Fruit fly (Drosophila melanogaster): ENCODE measurements around the gene Nuf2.

The Nuf2 gene

DNA sequence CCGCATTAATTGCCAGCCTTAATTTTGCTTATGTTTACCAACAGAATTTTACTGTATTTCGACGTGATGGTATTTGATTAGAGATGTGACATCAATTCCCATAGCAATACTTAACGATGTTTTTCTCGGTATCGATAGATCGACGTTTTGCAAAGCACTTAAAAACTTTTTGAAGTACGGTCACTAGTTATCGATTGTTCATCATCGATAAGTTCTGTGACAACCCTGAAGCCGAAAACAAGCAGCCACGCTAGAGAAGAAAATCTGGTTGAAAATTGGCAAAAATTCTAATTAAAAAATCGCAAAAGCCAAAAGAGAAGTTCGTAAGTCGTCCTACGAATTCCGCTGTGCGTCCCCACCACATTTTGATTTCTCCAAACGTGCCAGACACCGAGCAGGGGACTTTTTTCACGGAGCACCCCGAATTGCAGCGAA is 33.1 kb downstream of the Nuf2 start, which contains the start of the genes Rab30 and Caper (continued):
- TF ChIP-seq CG8944 (GFP tag; optimal IDR thresholded peaks at IDR 0.05) (peak; percentile 53), CG9876 (GFP tag; optimal IDR thresholded peaks at IDR 0.05) (no peak), CG11085 (GFP tag; IDR thresholded peaks at IDR 0.05) (no peak), E2f2 (GFP tag; IDR thresholded peaks at IDR 0.05) (peak; percentile 55), Hmr (GFP tag; optimal IDR thresholded peaks at IDR 0.05) (no peak), CG14014 (GFP tag; IDR thresholded peaks at IDR 0.05) (peak; percentile 49), gcm (GFP tag; optimal IDR thresholded peaks at IDR 0.05) (peak; percentile 45), CoRest (tag; optimal IDR thresholded peaks at IDR 0.05) (peak; percentile 46), Hsf (GFP tag; optimal IDR thresholded peaks at IDR 0.05) (peak; percentile 60), Dek (tag; optimal IDR thresholded peaks at IDR 0.05) (peak; percentile 3), klu (GFP tag; IDR thresholded peaks at IDR 0.05) (0 out of 2 replicates have a peak, but pooled peaks have one; percentile 28), CG9797 (GFP tag; optimal IDR thresholded peaks at IDR 0.05) (peak; percentile 58), sd (tag; optimal IDR thresholded peaks at IDR 0.05) (peak; percentile 94), zfh2 (GFP tag; optimal IDR thresholded peaks at IDR 0.05) (peak; percentile 77), Bdp1 (GFP tag; optimal IDR thresholded peaks at IDR 0.05) (no peak), Gsc (GFP tag; IDR thresholded peaks at IDR 0.05) (no peak), dm (GFP tag; optimal IDR thresholded peaks at IDR 0.05) (peak; percentile 90), gt (GFP tag; IDR thresholded peaks at IDR 0.05) (no peak), zf30C (GFP tag; optimal IDR thresholded peaks at IDR 0.05) (no peak), p53 (GFP tag; optimal IDR thresholded peaks at IDR 0.05) (peak; percentile 68), sna (GFP tag; IDR thresholded peaks at IDR 0.05; ENCODE audit: partially characterized antibody) (peak; percentile 95), tin (GFP tag; optimal IDR thresholded peaks at IDR 0.05) (peak; percentile 42), CG10543 (GFP tag; optimal IDR thresholded peaks at IDR 0.05) (peak; percentile 39), cas (GFP tag; IDR thresholded peaks at IDR 0.05) (0 out of 2 replicates have a peak, but pooled peaks have one; percentile 33), MESR4 (GFP tag; optimal IDR thresholded peaks at IDR 0.05) (peak; percentile 94), Awh (GFP tag; IDR thresholded peaks at IDR 0.05) (no peak), ci (GFP tag; IDR thresholded peaks at IDR 0.05) (peak; percentile 79; the same call in 2 of the 3 replicates), Asciz (GFP tag; optimal IDR thresholded peaks at IDR 0.05) (no peak), amos (GFP tag; IDR thresholded peaks at IDR 0.05; ENCODE audit: partially characterized antibody) (peak; percentile 99), ato (GFP tag; IDR thresholded peaks at IDR 0.05; ENCODE audit: partially characterized antibody) (peak; percentile 98), CG14965 (GFP tag; optimal IDR thresholded peaks at IDR 0.05; ENCODE audit: borderline replicate concordance) (no peak), Fer2 (tag; optimal IDR thresholded peaks at IDR 0.05) (no peak), chif (GFP tag; optimal IDR thresholded peaks at IDR 0.05) (peak; percentile 37 to 45), Stat92E (GFP tag; optimal IDR thresholded peaks at IDR 0.05) (no peak), nerfin-2 (GFP tag; IDR thresholded peaks at IDR 0.05; ENCODE audit: partially characterized antibody) (peak; percentile 97), lola (GFP tag; optimal IDR thresholded peaks at IDR 0.05) (peak in 1 of 3 experiments; percentile 4), CG15601 (tag; optimal IDR thresholded peaks at IDR 0.05) (peak; percentile 49), CG17328 (GFP tag; IDR thresholded peaks at IDR 0.05) (peak; percentile 11; the same call in 1 of the 2 replicates), kni (GFP tag; optimal IDR thresholded peaks at IDR 0.05) (no peak), GATAe (GFP tag; conservative IDR thresholded peaks at IDR 0.05) (no peak), CG12769 (tag; optimal IDR thresholded peaks at IDR 0.05) (peak; percentile 70), dati (GFP tag; IDR thresholded peaks at IDR 0.05) (no peak), zen (tag; optimal IDR thresholded peaks at IDR 0.05) (peak; percentile 62), CG1602 (GFP tag; optimal IDR thresholded peaks at IDR 0.05) (peak; percentile 15), pnt (GFP tag; optimal IDR thresholded peaks at IDR 0.05) (peak; percentile 60), Sin3A (optimal IDR thresholded peaks at IDR 0.05) (peak; percentile 73), CG30431 (GFP tag; optimal IDR thresholded peaks at IDR 0.05) (no peak), mam (GFP tag; optimal IDR thresholded peaks at IDR 0.05) (peak; percentile 83), CG12155 (GFP tag; optimal IDR thresholded peaks at IDR 0.05) (peak; percentile 56), HLH54F (GFP tag; optimal IDR thresholded peaks at IDR 0.05) (peak; percentile 75)

All from whole organism, embryonic.